Worm (Caenorhabditis elegans) whole organism, L3 larva: ENCODE results near the gene tmc-2.
A peak's percentile ranks its signal among the peaks of the same experiment; 100 is the strongest.

ENCODE experiments used
- R02D3.7 ChIP-seq: fragments of 150-350 bp; optimal IDR thresholded peaks from 2 replicates; lab custom pipeline; 2014; ENCODE audit warnings: missing biosample characterization, missing genetic modification characterization
- ZK546.5 ChIP-seq: sonication (generic microtip); optimal IDR thresholded peaks from 2 replicates; lab custom pipeline; 2017; ENCODE audit warnings: missing biosample characterization, missing genetic modification characterization
- aly-2 ChIP-seq: fragments of 150-350 bp; optimal IDR thresholded peaks from 2 replicates; lab custom pipeline; 2014; ENCODE audit warnings: missing biosample characterization, missing genetic modification characterization
- ama-1 ChIP-seq: fragments of 150-350 bp; optimal IDR thresholded peaks from 2 replicates; lab custom pipeline; 2018
- ceh-16 ChIP-seq: sonication (generic microtip); optimal IDR thresholded peaks from 2 replicates; lab custom pipeline; 2017; ENCODE audit warnings: missing biosample characterization, missing genetic modification characterization
- ceh-28 ChIP-seq: fragments of 150-350 bp; optimal IDR thresholded peaks from 2 replicates; lab custom pipeline; 2014; ENCODE audit warnings: missing biosample characterization, missing genetic modification reagents, missing genetic modification characterization
- ceh-82 ChIP-seq: fragments of 150-350 bp; optimal IDR thresholded peaks from 2 replicates; lab custom pipeline; 2014; ENCODE audit warnings: missing biosample characterization, missing genetic modification characterization
- ceh-9 ChIP-seq: sonication (generic microtip); optimal IDR thresholded peaks from 2 replicates; lab custom pipeline; 2018; ENCODE audit warnings: missing biosample characterization, missing genetic modification characterization
- daf-12 ChIP-seq: fragments of 150-350 bp; optimal IDR thresholded peaks from 2 replicates; lab custom pipeline; 2014; ENCODE audit warnings: missing biosample characterization, missing genetic modification reagents, missing genetic modification characterization
- egl-27 ChIP-seq: sonication (generic microtip); optimal IDR thresholded peaks from 4 replicates; lab custom pipeline; 2017; ENCODE audit warnings: missing biosample characterization, missing genetic modification reagents, missing genetic modification characterization
- egl-5 ChIP-seq: fragments of 150-350 bp; optimal IDR thresholded peaks from 2 replicates; lab custom pipeline; 2017; ENCODE audit warnings: missing biosample characterization, missing genetic modification reagents, missing genetic modification characterization, inconsistent platforms
- elt-1 ChIP-seq: fragments of 150-350 bp; optimal IDR thresholded peaks from 2 replicates; lab custom pipeline; 2014; ENCODE audit warnings: missing biosample characterization, missing genetic modification characterization
- elt-2 ChIP-seq: sonication (generic microtip); optimal IDR thresholded peaks from 2 replicates; lab custom pipeline; 2016; ENCODE audit warnings: missing genetic modification reagents, mild to moderate bottlenecking, missing genetic modification characterization, missing compliant biosample characterization
- elt-3 ChIP-seq, 3 experiments: fragments of 150-350 bp in 1 of 3; sonication (generic microtip) in 2 of 3; optimal IDR thresholded peaks; 2 replicates in 2 of 3; 4 replicates in 1 of 3; lab custom pipeline; 2014 to 2017; ENCODE audit warnings: missing biosample characterization in 3 of 3, missing genetic modification characterization in 3 of 3
- eor-1 ChIP-seq, 2 experiments: fragments of 150-350 bp; optimal IDR thresholded peaks; 2 replicates each; lab custom pipeline; 2014 to 2018; ENCODE audit warnings: missing biosample characterization in 2 of 2, missing genetic modification characterization in 2 of 2
- fkh-10 ChIP-seq: sonication (generic microtip); optimal IDR thresholded peaks from 2 replicates; lab custom pipeline; 2017; ENCODE audit warnings: missing biosample characterization, missing genetic modification reagents, missing genetic modification characterization
- fkh-2 ChIP-seq: fragments of 150-350 bp; optimal IDR thresholded peaks from 2 replicates; lab custom pipeline; 2014; ENCODE audit warnings: missing biosample characterization, missing genetic modification reagents, missing genetic modification characterization
- fos-1 ChIP-seq: fragments of 150-350 bp; optimal IDR thresholded peaks from 2 replicates; lab custom pipeline; 2014; ENCODE audit warnings: missing biosample characterization, missing genetic modification characterization
- hmg-11 ChIP-seq: sonication (generic microtip); optimal IDR thresholded peaks from 2 replicates; lab custom pipeline; 2016; ENCODE audit warnings: missing genetic modification characterization, missing compliant biosample characterization
- jun-1 ChIP-seq: fragments of 150-350 bp; optimal IDR thresholded peaks from 2 replicates; lab custom pipeline; 2014; ENCODE audit warnings: missing biosample characterization, missing genetic modification reagents, missing genetic modification characterization
- lin-15B ChIP-seq: fragments of 150-350 bp; optimal IDR thresholded peaks from 2 replicates; lab custom pipeline; 2014; ENCODE audit warnings: missing biosample characterization, missing genetic modification characterization
- lin-39 ChIP-seq: fragments of 150-350 bp; optimal IDR thresholded peaks from 2 replicates; lab custom pipeline; 2018; ENCODE audit warnings: missing biosample characterization, missing genetic modification reagents, missing genetic modification characterization
- lsy-12 ChIP-seq: sonication (generic microtip); optimal IDR thresholded peaks from 2 replicates; lab custom pipeline; 2016; ENCODE audit warnings: mild to moderate bottlenecking, missing genetic modification characterization, missing compliant biosample characterization
- mdl-1 ChIP-seq: fragments of 150-350 bp; optimal IDR thresholded peaks from 2 replicates; lab custom pipeline; 2014; ENCODE audit warnings: missing biosample characterization, missing genetic modification characterization
- mml-1 ChIP-seq: fragments of 150-350 bp; sonication (generic microtip); optimal IDR thresholded peaks from 3 replicates; lab custom pipeline; 2014; ENCODE audit warnings: missing biosample characterization, missing genetic modification characterization
- nfya-1 ChIP-seq: sonication (generic microtip); optimal IDR thresholded peaks from 2 replicates; lab custom pipeline; 2017; ENCODE audit warnings: missing genetic modification characterization, mild to moderate bottlenecking, missing compliant biosample characterization, antibody characterized with exemption, moderate library complexity; ENCODE audit not compliant: insufficient read depth
- nhr-11 ChIP-seq: fragments of 150-350 bp; optimal IDR thresholded peaks from 2 replicates; lab custom pipeline; 2014; ENCODE audit warnings: missing biosample characterization, missing genetic modification characterization
- nhr-12 ChIP-seq: fragments of 150-350 bp; optimal IDR thresholded peaks from 2 replicates; lab custom pipeline; 2014; ENCODE audit warnings: missing biosample characterization, missing genetic modification characterization
- nhr-23 ChIP-seq: fragments of 150-350 bp; optimal IDR thresholded peaks from 2 replicates; lab custom pipeline; 2014; ENCODE audit warnings: missing biosample characterization, missing genetic modification reagents, missing genetic modification characterization
- nhr-237 ChIP-seq: fragments of 150-350 bp; optimal IDR thresholded peaks from 2 replicates; lab custom pipeline; 2014; ENCODE audit warnings: missing biosample characterization, missing genetic modification characterization
- nhr-25 ChIP-seq: sonication (generic microtip); optimal IDR thresholded peaks from 2 replicates; lab custom pipeline; 2017; ENCODE audit warnings: missing biosample characterization, missing genetic modification characterization
- nhr-28 ChIP-seq: fragments of 150-350 bp; optimal IDR thresholded peaks from 2 replicates; lab custom pipeline; 2014; ENCODE audit warnings: missing biosample characterization, missing genetic modification characterization
- nhr-43 ChIP-seq: sonication (generic microtip); optimal IDR thresholded peaks from 2 replicates; lab custom pipeline; 2016; ENCODE audit warnings: mild to moderate bottlenecking, missing genetic modification characterization, missing compliant biosample characterization; ENCODE audit not compliant: poor library complexity, severe bottlenecking
- nhr-67 ChIP-seq: fragments of 150-350 bp; optimal IDR thresholded peaks from 2 replicates; lab custom pipeline; 2014; ENCODE audit warnings: missing biosample characterization, missing genetic modification characterization
- nhr-76 ChIP-seq: fragments of 150-350 bp; sonication (generic microtip); optimal IDR thresholded peaks from 5 replicates; lab custom pipeline; 2014; ENCODE audit warnings: missing biosample characterization, missing genetic modification characterization
- nhr-77 ChIP-seq: fragments of 150-350 bp; optimal IDR thresholded peaks from 2 replicates; lab custom pipeline; 2014; ENCODE audit warnings: missing biosample characterization, missing genetic modification characterization
- pha-4 ChIP-seq: fragments of 150-350 bp; optimal IDR thresholded peaks from 2 replicates; lab custom pipeline; 2014; ENCODE audit warnings: missing biosample characterization, missing genetic modification reagents, missing genetic modification characterization
- pqm-1 ChIP-seq: fragments of 150-350 bp; optimal IDR thresholded peaks from 2 replicates; lab custom pipeline; 2017; ENCODE audit warnings: missing biosample characterization, missing genetic modification characterization, inconsistent platforms
- sea-2 ChIP-seq: fragments of 150-350 bp; sonication (generic microtip); optimal IDR thresholded peaks from 4 replicates; lab custom pipeline; 2014; ENCODE audit warnings: missing biosample characterization, missing genetic modification reagents, missing genetic modification characterization
- skn-1 ChIP-seq: fragments of 150-350 bp; optimal IDR thresholded peaks from 2 replicates; lab custom pipeline; 2014; ENCODE audit warnings: missing biosample characterization, missing genetic modification characterization
- snpc-4 ChIP-seq: fragments of 150-350 bp; optimal IDR thresholded peaks from 2 replicates; lab custom pipeline; 2014; ENCODE audit warnings: missing biosample characterization, missing genetic modification characterization
- tbx-2 ChIP-seq: sonication (generic microtip); optimal IDR thresholded peaks from 2 replicates; lab custom pipeline; 2016; ENCODE audit warnings: mild to moderate bottlenecking, missing genetic modification characterization, missing compliant biosample characterization
- unc-39 ChIP-seq: sonication (generic microtip); optimal IDR thresholded peaks from 4 replicates; lab custom pipeline; 2017; ENCODE audit warnings: missing biosample characterization, missing genetic modification characterization
- unc-62 ChIP-seq: fragments of 150-350 bp; sonication (generic microtip); optimal IDR thresholded peaks from 4 replicates; lab custom pipeline; 2014; ENCODE audit warnings: missing biosample characterization, missing genetic modification reagents, missing genetic modification characterization
- zag-1 ChIP-seq: fragments of 150-350 bp; optimal IDR thresholded peaks from 2 replicates; lab custom pipeline; 2014; ENCODE audit warnings: missing biosample characterization, missing genetic modification characterization
- ztf-11 ChIP-seq: fragments of 150-350 bp; optimal IDR thresholded peaks from 2 replicates; lab custom pipeline; 2014; ENCODE audit warnings: missing biosample characterization, missing genetic modification characterization
- ztf-4 ChIP-seq: fragments of 150-350 bp; optimal IDR thresholded peaks from 2 replicates; lab custom pipeline; 2014; ENCODE audit warnings: missing biosample characterization, missing genetic modification characterization

tmc-2 gene

DNA sequence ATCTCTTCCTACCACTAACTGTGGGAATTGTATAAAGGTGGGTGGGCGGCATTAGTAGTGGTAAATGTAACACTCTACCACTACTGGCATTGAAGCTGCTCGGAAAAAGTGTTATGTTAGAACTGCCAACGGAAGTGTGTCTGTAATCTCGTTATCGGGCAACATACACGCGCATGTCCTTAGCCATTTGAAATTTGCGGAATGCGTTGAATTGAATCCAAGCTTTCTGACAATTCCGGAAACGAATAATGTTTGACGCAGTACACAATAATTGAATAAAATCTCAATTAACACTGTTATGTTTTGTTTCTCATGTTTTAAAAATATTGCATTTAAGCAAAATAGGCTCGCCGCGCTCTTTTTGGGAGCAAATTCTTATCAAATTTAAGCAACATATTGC is 21.4 kb downstream of the tmc-2 start:
- TF ChIP-seq fkh-10 (GFP tag; lab: Kevin White, UChicago) = no peak
- TF ChIP-seq pqm-1 (tag; lab: Kevin White, UChicago) = no peak
- no peak for TF ChIP-seq mdl-1
- no peak for TF ChIP-seq nhr-23 (tag; lab: Kevin White, UChicago)
- no peak for TF ChIP-seq ceh-16 (tag; lab: Kevin White, UChicago)
- TF ChIP-seq fkh-2 (tag; lab: Kevin White, UChicago) = no peak

DNA sequence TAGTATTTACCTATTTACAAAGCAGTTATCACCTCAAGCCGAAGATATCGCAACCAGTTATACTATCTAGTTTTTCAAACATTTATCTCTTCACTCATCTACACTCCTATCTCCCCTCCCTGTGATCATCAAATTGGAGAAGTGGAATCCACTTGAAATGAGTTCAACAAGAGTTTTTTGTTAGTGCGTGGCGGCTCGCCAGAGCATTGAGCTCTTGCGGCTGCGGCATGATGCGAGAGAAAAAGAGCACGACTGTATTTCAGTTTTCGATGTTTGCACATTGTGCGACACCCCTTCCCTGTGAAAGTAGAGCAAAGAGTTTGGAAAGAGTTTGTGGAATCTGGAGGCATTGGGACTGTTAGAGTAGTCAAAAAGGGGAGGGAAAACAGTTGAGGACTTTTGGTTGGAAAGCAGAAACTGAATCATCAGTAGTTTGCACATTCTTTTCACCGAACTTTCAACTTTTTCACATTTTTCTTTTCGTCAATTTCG is 27.2 kb downstream of the tmc-2 start, which contains the start of gene T20B5.2:
TSS of gene T20B5.2 (plus strand) at position 442 of the 492 bp plus-strand sequence.
- TF ChIP-seq tbx-2 (tag; lab: Kevin White, UChicago) (no peak), pha-4 (tag; lab: Kevin White, UChicago) (peak; percentile 74), nhr-12 (tag; lab: Kevin White, UChicago) (no peak)

DNA sequence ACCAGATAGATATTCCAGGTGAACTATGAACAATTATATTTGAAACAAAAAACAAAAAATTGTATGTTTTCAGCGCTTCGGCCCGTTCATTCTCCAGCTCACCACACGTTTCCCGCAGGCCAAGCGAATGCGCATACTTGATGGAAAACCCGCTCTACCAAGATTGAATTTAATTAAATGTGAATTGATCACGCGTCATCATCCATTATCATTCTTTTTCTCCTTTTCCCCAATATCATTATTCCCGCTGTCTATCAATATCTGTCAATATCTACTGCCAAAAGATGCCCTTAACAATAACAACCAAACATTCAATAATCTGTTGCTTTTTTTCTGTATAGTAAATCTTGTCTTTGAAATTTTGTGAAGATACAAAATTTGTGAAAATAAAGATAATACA is 32.7 kb downstream of the tmc-2 start:
- TF ChIP-seq nhr-67 (tag; lab: Kevin White, UChicago) = no peak
- TF ChIP-seq unc-62 = no peak
- TF ChIP-seq ztf-4 = no peak

DNA sequence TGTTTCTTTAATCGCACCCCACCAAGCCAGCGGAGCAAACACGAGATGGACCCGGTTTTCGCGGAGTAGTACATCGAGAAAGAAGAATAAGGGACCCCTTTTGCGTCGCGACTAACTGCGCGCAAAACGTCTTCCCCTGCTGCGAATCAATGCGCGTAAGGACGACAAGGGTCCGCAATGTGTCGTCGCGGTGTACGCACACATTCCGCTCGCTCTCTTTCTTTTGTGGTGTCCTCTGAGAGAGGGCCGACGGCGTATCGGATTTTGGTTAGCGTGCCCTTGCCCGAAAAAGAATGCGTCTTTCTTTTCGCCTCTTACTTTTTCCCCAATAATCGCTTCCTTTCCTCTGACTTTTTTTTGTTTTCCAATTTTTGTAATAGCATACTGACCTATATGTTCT is 34.3 kb downstream of the tmc-2 start:
- TF ChIP-seq daf-12 (tag; lab: Kevin White, UChicago) (no peak), lin-15B (peak; percentile 59), ztf-11 (tag; lab: Kevin White, UChicago) (no peak), nhr-76 (tag; lab: Kevin White, UChicago) (no peak), mdl-1 (no peak), ZK546.5 (tag; lab: Kevin White, UChicago) (no peak), R02D3.7 (tag; lab: Kevin White, UChicago) (no peak), ceh-16 (tag; lab: Kevin White, UChicago) (no peak), elt-3 (tag; optimal IDR thresholded peaks at IDR 0.05; lab: Kevin White, UChicago) (no peak), nhr-77 (no peak), unc-39 (tag; lab: Kevin White, UChicago) (no peak), nhr-23 (tag; lab: Kevin White, UChicago) (peak; percentile 69), fkh-10 (GFP tag; lab: Kevin White, UChicago) (no peak), ceh-82 (tag; lab: Kevin White, UChicago) (no peak), fos-1 (tag; lab: Kevin White, UChicago) (no peak), ztf-4 (no peak), elt-1 (tag; lab: Kevin White, UChicago) (peak; percentile 33), nhr-28 (tag; lab: Kevin White, UChicago) (no peak), eor-1 (tag; optimal IDR thresholded peaks at IDR 0.05; lab: Kevin White, UChicago) (no peak), tbx-2 (tag; lab: Kevin White, UChicago) (peak; percentile 56), jun-1 (tag; lab: Kevin White, UChicago) (no peak), nfya-1 (tag; lab: Kevin White, UChicago) (peak; percentile 82), sea-2 (GFP tag; lab: Kevin White, UChicago) (peak; percentile 70), pha-4 (tag; lab: Kevin White, UChicago) (peak; percentile 24), ceh-9 (no peak), unc-62 (no peak), lin-39 (tag; lab: Kevin White, UChicago) (peak; percentile 83), nhr-12 (tag; lab: Kevin White, UChicago) (no peak), mml-1 (tag; lab: Kevin White, UChicago) (no peak), egl-27 (peak; percentile 67), lsy-12 (tag; lab: Kevin White, UChicago) (peak; percentile 35), ceh-28 (tag; lab: Kevin White, UChicago) (peak; percentile 13), zag-1 (no peak), egl-5 (tag; lab: Kevin White, UChicago) (no peak), pqm-1 (tag; lab: Kevin White, UChicago) (peak; percentile 5), aly-2 (tag; lab: Kevin White, UChicago) (no peak), hmg-11 (peak; percentile 88), nhr-43 (no peak), snpc-4 (tag; lab: Kevin White, UChicago) (no peak), nhr-25 (peak; percentile 64), nhr-237 (tag; lab: Kevin White, UChicago) (no peak), fkh-2 (tag; lab: Kevin White, UChicago) (no peak), nhr-11 (tag; lab: Kevin White, UChicago) (no peak), nhr-67 (tag; lab: Kevin White, UChicago) (no peak), ama-1 (lab: Kevin White, UChicago) (no peak), elt-2 (tag; lab: Kevin White, UChicago) (no peak), skn-1 (peak; percentile 38)
